Worm (Caenorhabditis elegans) whole organism, early embryonic: ENCODE results near the gene C33H5.1.

ENCODE experiments used
- ceh-13 ChIP-seq: fragments of 200-800 bp; sonication (Bioruptor generic); optimal IDR thresholded peaks from 2 replicates; lab custom pipeline; 2018; ENCODE audit warnings: mild to moderate bottlenecking, missing genetic modification characterization, missing compliant biosample characterization
- sea-1 ChIP-seq: fragments of 200-800 bp; sonication (Bioruptor generic); conservative IDR thresholded peaks from 2 replicates; pipeline ENCODE4 v1.3.6; 2022; ENCODE audit warnings: missing genetic modification characterization, missing compliant biosample characterization
- tbx-11 ChIP-seq: fragments of 200-800 bp; sonication (Bioruptor generic); IDR thresholded peaks from 2 replicates; pipeline ENCODE4 v1.3.6; 2022; ENCODE audit warnings: missing genetic modification characterization, missing compliant biosample characterization
- tbx-37 ChIP-seq: fragments of 200-800 bp; sonication (Bioruptor generic); conservative IDR thresholded peaks from 2 replicates; pipeline ENCODE4 v1.3.6; 2022; ENCODE audit warnings: missing genetic modification reagents, missing genetic modification characterization, missing compliant biosample characterization

ce11 chrIV:7846386-7846785, 37.7 kb downstream of the C33H5.1 start, which contains the start of gene C06A6.2:
- TF ChIP-seq tbx-11 (GFP tag; lab: Robert Waterston, UW) (no peak), tbx-37 (GFP tag; lab: Robert Waterston, UW) (no peak), sea-1 (GFP tag; lab: Robert Waterston, UW) (no peak), ceh-13 (GFP tag; lab: Kevin White, UChicago) (no peak)
